Worm (Caenorhabditis elegans) whole organism, L3 larva: ENCODE measurements around the gene F54D5.15.

ENCODE experiments used
- R02D3.7 ChIP-seq: fragments of 150-350 bp; optimal IDR thresholded peaks from 2 replicates; lab custom pipeline; 2014; ENCODE audit warnings: missing biosample characterization, missing genetic modification characterization
- ZK546.5 ChIP-seq: sonication (generic microtip); optimal IDR thresholded peaks from 2 replicates; lab custom pipeline; 2017; ENCODE audit warnings: missing biosample characterization, missing genetic modification characterization
- ceh-28 ChIP-seq: fragments of 150-350 bp; optimal IDR thresholded peaks from 2 replicates; lab custom pipeline; 2014; ENCODE audit warnings: missing biosample characterization, missing genetic modification reagents, missing genetic modification characterization
- ceh-9 ChIP-seq: sonication (generic microtip); optimal IDR thresholded peaks from 2 replicates; lab custom pipeline; 2018; ENCODE audit warnings: missing biosample characterization, missing genetic modification characterization
- egl-27 ChIP-seq: sonication (generic microtip); optimal IDR thresholded peaks from 4 replicates; lab custom pipeline; 2017; ENCODE audit warnings: missing biosample characterization, missing genetic modification reagents, missing genetic modification characterization
- elt-1 ChIP-seq: fragments of 150-350 bp; optimal IDR thresholded peaks from 2 replicates; lab custom pipeline; 2014; ENCODE audit warnings: missing biosample characterization, missing genetic modification characterization
- elt-2 ChIP-seq: sonication (generic microtip); optimal IDR thresholded peaks from 2 replicates; lab custom pipeline; 2016; ENCODE audit warnings: missing genetic modification reagents, mild to moderate bottlenecking, missing genetic modification characterization, missing compliant biosample characterization
- elt-3 ChIP-seq, 3 experiments: fragments of 150-350 bp in 1 of 3; sonication (generic microtip) in 2 of 3; optimal IDR thresholded peaks; 2 replicates in 2 of 3; 4 replicates in 1 of 3; lab custom pipeline; 2014 to 2017; ENCODE audit warnings: missing biosample characterization in 3 of 3, missing genetic modification characterization in 3 of 3
- fkh-10 ChIP-seq: sonication (generic microtip); optimal IDR thresholded peaks from 2 replicates; lab custom pipeline; 2017; ENCODE audit warnings: missing biosample characterization, missing genetic modification reagents, missing genetic modification characterization
- fkh-2 ChIP-seq: fragments of 150-350 bp; optimal IDR thresholded peaks from 2 replicates; lab custom pipeline; 2014; ENCODE audit warnings: missing biosample characterization, missing genetic modification reagents, missing genetic modification characterization
- fos-1 ChIP-seq: fragments of 150-350 bp; optimal IDR thresholded peaks from 2 replicates; lab custom pipeline; 2014; ENCODE audit warnings: missing biosample characterization, missing genetic modification characterization
- lin-15B ChIP-seq: fragments of 150-350 bp; optimal IDR thresholded peaks from 2 replicates; lab custom pipeline; 2014; ENCODE audit warnings: missing biosample characterization, missing genetic modification characterization
- mdl-1 ChIP-seq: fragments of 150-350 bp; optimal IDR thresholded peaks from 2 replicates; lab custom pipeline; 2014; ENCODE audit warnings: missing biosample characterization, missing genetic modification characterization
- mml-1 ChIP-seq: fragments of 150-350 bp; sonication (generic microtip); optimal IDR thresholded peaks from 3 replicates; lab custom pipeline; 2014; ENCODE audit warnings: missing biosample characterization, missing genetic modification characterization
- nhr-11 ChIP-seq: fragments of 150-350 bp; optimal IDR thresholded peaks from 2 replicates; lab custom pipeline; 2014; ENCODE audit warnings: missing biosample characterization, missing genetic modification characterization
- nhr-12 ChIP-seq: fragments of 150-350 bp; optimal IDR thresholded peaks from 2 replicates; lab custom pipeline; 2014; ENCODE audit warnings: missing biosample characterization, missing genetic modification characterization
- nhr-23 ChIP-seq: fragments of 150-350 bp; optimal IDR thresholded peaks from 2 replicates; lab custom pipeline; 2014; ENCODE audit warnings: missing biosample characterization, missing genetic modification reagents, missing genetic modification characterization
- nhr-237 ChIP-seq: fragments of 150-350 bp; optimal IDR thresholded peaks from 2 replicates; lab custom pipeline; 2014; ENCODE audit warnings: missing biosample characterization, missing genetic modification characterization
- nhr-25 ChIP-seq: sonication (generic microtip); optimal IDR thresholded peaks from 2 replicates; lab custom pipeline; 2017; ENCODE audit warnings: missing biosample characterization, missing genetic modification characterization
- nhr-28 ChIP-seq: fragments of 150-350 bp; optimal IDR thresholded peaks from 2 replicates; lab custom pipeline; 2014; ENCODE audit warnings: missing biosample characterization, missing genetic modification characterization
- pha-4 ChIP-seq: fragments of 150-350 bp; optimal IDR thresholded peaks from 2 replicates; lab custom pipeline; 2014; ENCODE audit warnings: missing biosample characterization, missing genetic modification reagents, missing genetic modification characterization
- sea-2 ChIP-seq: fragments of 150-350 bp; sonication (generic microtip); optimal IDR thresholded peaks from 4 replicates; lab custom pipeline; 2014; ENCODE audit warnings: missing biosample characterization, missing genetic modification reagents, missing genetic modification characterization
- skn-1 ChIP-seq: fragments of 150-350 bp; optimal IDR thresholded peaks from 2 replicates; lab custom pipeline; 2014; ENCODE audit warnings: missing biosample characterization, missing genetic modification characterization
- snpc-4 ChIP-seq: fragments of 150-350 bp; optimal IDR thresholded peaks from 2 replicates; lab custom pipeline; 2014; ENCODE audit warnings: missing biosample characterization, missing genetic modification characterization
- zag-1 ChIP-seq: fragments of 150-350 bp; optimal IDR thresholded peaks from 2 replicates; lab custom pipeline; 2014; ENCODE audit warnings: missing biosample characterization, missing genetic modification characterization
- ztf-11 ChIP-seq: fragments of 150-350 bp; optimal IDR thresholded peaks from 2 replicates; lab custom pipeline; 2014; ENCODE audit warnings: missing biosample characterization, missing genetic modification characterization
- ztf-4 ChIP-seq: fragments of 150-350 bp; optimal IDR thresholded peaks from 2 replicates; lab custom pipeline; 2014; ENCODE audit warnings: missing biosample characterization, missing genetic modification characterization

The F54D5.15 gene

ce11 chrII:11518184-11518583 is 45.8 kb downstream of the F54D5.15 start, which contains the start of gene B0334.10:
Gene B0334.10 (plus strand): TSS chrII:11518484.
- TF ChIP-seq fkh-10 (GFP tag; lab: Kevin White, UChicago): no peak
- no peak for TF ChIP-seq ztf-4 (tag; lab: Kevin White, UChicago)
- no peak for TF ChIP-seq ZK546.5 (tag; lab: Kevin White, UChicago)
- no peak for TF ChIP-seq nhr-237
- TF ChIP-seq skn-1 (tag; lab: Kevin White, UChicago): no peak
- TF ChIP-seq ceh-28 (tag; lab: Kevin White, UChicago): no peak
- TF ChIP-seq R02D3.7 (tag; lab: Kevin White, UChicago): no peak
- no peak for TF ChIP-seq elt-1 (tag; lab: Kevin White, UChicago)
- no peak for TF ChIP-seq nhr-23 (tag; lab: Kevin White, UChicago)
- no peak for TF ChIP-seq nhr-11 (tag; lab: Kevin White, UChicago)
- no peak for TF ChIP-seq egl-27 (tag; lab: Kevin White, UChicago)
- no peak for TF ChIP-seq pha-4 (tag; lab: Kevin White, UChicago)
- TF ChIP-seq elt-3 (tag; optimal IDR thresholded peaks at IDR 0.05; lab: Kevin White, UChicago): no peak
- no peak for TF ChIP-seq elt-2 (tag; lab: Kevin White, UChicago)
- TF ChIP-seq ceh-9 (tag; lab: Kevin White, UChicago): no peak
- no peak for TF ChIP-seq ztf-11 (tag; lab: Kevin White, UChicago)
- TF ChIP-seq sea-2: no peak
- TF ChIP-seq mdl-1 (tag; lab: Kevin White, UChicago): no peak
- TF ChIP-seq fos-1 (tag; lab: Kevin White, UChicago): no peak
- TF ChIP-seq mml-1 (tag; lab: Kevin White, UChicago): no peak
- TF ChIP-seq, all 47 proteins: peak for 0

ce11 chrII:11514775-11515174 is 49.3 kb downstream of the F54D5.15 start, which contains the start of gene srh-44:
Gene srh-44 (plus strand): TSS chrII:11515075.
- TF ChIP-seq snpc-4 (tag; lab: Kevin White, UChicago) (no peak), mml-1 (tag; lab: Kevin White, UChicago) (no peak), nhr-12 (no peak), fkh-10 (GFP tag; lab: Kevin White, UChicago) (no peak), fkh-2 (tag; lab: Kevin White, UChicago) (no peak), mdl-1 (tag; lab: Kevin White, UChicago) (no peak)

ce11 chrII:11512921-11513320 is 51.1 kb downstream of the F54D5.15 start:
- TF ChIP-seq pha-4 (tag; lab: Kevin White, UChicago): no peak
- no peak for TF ChIP-seq ZK546.5 (tag; lab: Kevin White, UChicago)
- no peak for TF ChIP-seq nhr-11 (tag; lab: Kevin White, UChicago)
- no peak for TF ChIP-seq sea-2
- no peak for TF ChIP-seq elt-3 (tag; optimal IDR thresholded peaks at IDR 0.05; lab: Kevin White, UChicago)
- TF ChIP-seq lin-15B: no peak
- TF ChIP-seq nhr-28 (tag; lab: Kevin White, UChicago): no peak
- no peak for TF ChIP-seq zag-1 (tag; lab: Kevin White, UChicago)

ce11 chrII:11510373-11510772 is 53.7 kb downstream of the F54D5.15 start, which contains the start of gene npr-41:
Gene npr-41 (plus strand): TSS chrII:11510673.
- TF ChIP-seq nhr-237: no peak
- peak; percentile 69 for TF ChIP-seq nhr-25 (tag; lab: Kevin White, UChicago)
